Fruit fly (Drosophila melanogaster) whole organism, embryonic: Measurements from ENCODE around the gene caz.

Experiments
- BEAF-32 ChIP-seq: fragments of 200-800 bp; sonication (Bioruptor generic); optimal IDR thresholded peaks from 3 replicates; lab custom pipeline; 2017; ENCODE audit warnings: missing biosample characterization, missing genetic modification characterization, mild to moderate bottlenecking, moderate library complexity, missing genetic modification reagents
- CG10565 ChIP-seq: fragments of 200-800 bp; sonication (Bioruptor generic); optimal IDR thresholded peaks from 3 replicates; lab custom pipeline; 2016; ENCODE audit warnings: missing biosample characterization, mild to moderate bottlenecking, missing genetic modification characterization
- CG11085 ChIP-seq: fragments of 200-800 bp; sonication (Bioruptor generic); IDR thresholded peaks from 2 replicates; pipeline ENCODE4 v1.3.6; 2022; ENCODE audit warnings: missing biosample characterization, missing genetic modification characterization
- CG12104 ChIP-seq: fragments of 200-800 bp; sonication (Bioruptor generic); optimal IDR thresholded peaks from 3 replicates; lab custom pipeline; 2016; ENCODE audit warnings: missing biosample characterization, missing genetic modification characterization
- CG12391 ChIP-seq: fragments of 200-800 bp; sonication (Bioruptor generic); optimal IDR thresholded peaks from 3 replicates; lab custom pipeline; 2018; ENCODE audit warnings: missing biosample characterization, mild to moderate bottlenecking, missing genetic modification characterization, moderate library complexity
- CG13123 ChIP-seq: fragments of 200-800 bp; sonication (Bioruptor generic); optimal IDR thresholded peaks from 2 replicates; lab custom pipeline; 2016; ENCODE audit warnings: missing biosample characterization, missing genetic modification characterization
- CG13424 ChIP-seq: fragments of 200-800 bp; sonication (Bioruptor generic); optimal IDR thresholded peaks from 2 replicates; lab custom pipeline; 2019; ENCODE audit warnings: missing biosample characterization, mild to moderate bottlenecking, missing genetic modification characterization, moderate library complexity
- CG15479 ChIP-seq: fragments of 200-800 bp; sonication (Bioruptor generic); optimal IDR thresholded peaks from 3 replicates; lab custom pipeline; 2019; ENCODE audit warnings: missing biosample characterization, mild to moderate bottlenecking, missing genetic modification characterization, moderate library complexity
- CG17829 ChIP-seq: fragments of 200-800 bp; optimal IDR thresholded peaks from 2 replicates; lab custom pipeline; 2019; ENCODE audit warnings: missing biosample characterization, mild to moderate bottlenecking, missing genetic modification characterization, moderate library complexity
- CG2712 ChIP-seq: fragments of 200-800 bp; optimal IDR thresholded peaks from 3 replicates; lab custom pipeline; 2019; ENCODE audit warnings: missing biosample characterization, mild to moderate bottlenecking, missing genetic modification characterization, moderate library complexity
- CG2875 ChIP-seq: fragments of 200-800 bp; sonication (Bioruptor generic); optimal IDR thresholded peaks from 2 replicates; lab custom pipeline; 2017; ENCODE audit warnings: missing biosample characterization, mild to moderate bottlenecking, missing genetic modification characterization, missing genetic modification reagents
- CG30431 ChIP-seq: fragments of 200-800 bp; sonication (Bioruptor generic); optimal IDR thresholded peaks from 2 replicates; lab custom pipeline; 2017; ENCODE audit warnings: missing biosample characterization, missing genetic modification characterization
- CG3838 ChIP-seq: fragments of 200-800 bp; sonication (Bioruptor generic); optimal IDR thresholded peaks from 3 replicates; lab custom pipeline; 2016; ENCODE audit warnings: missing biosample characterization, missing genetic modification characterization
- CG4820 ChIP-seq: fragments of 200-800 bp; sonication (Bioruptor generic); optimal IDR thresholded peaks from 3 replicates; lab custom pipeline; 2016; ENCODE audit warnings: missing biosample characterization, missing genetic modification characterization
- CG8478 ChIP-seq: fragments of >200 bp; optimal IDR thresholded peaks from 2 replicates; lab custom pipeline; 2018
- CG9215 ChIP-seq: fragments of 200-800 bp; sonication (Bioruptor generic); IDR thresholded peaks from 2 replicates; pipeline ENCODE4 v1.3.6; 2022; ENCODE audit warnings: missing biosample characterization, missing genetic modification characterization
- CG9609 ChIP-seq: fragments of 200-800 bp; sonication (Bioruptor generic); optimal IDR thresholded peaks from 3 replicates; lab custom pipeline; 2016; ENCODE audit warnings: missing biosample characterization, missing genetic modification characterization
- Dip2 ChIP-seq: fragments of 200-800 bp; sonication (Bioruptor generic); IDR thresholded peaks from 2 replicates; pipeline ENCODE4 v1.3.6; 2022; ENCODE audit warnings: missing biosample characterization, missing genetic modification characterization
- HLH4C ChIP-seq: fragments of 200-800 bp; sonication (Bioruptor generic); IDR thresholded peaks from 3 replicates; pipeline ENCODE4 v1.3.6; 2022; ENCODE audit warnings: missing biosample characterization, missing genetic modification characterization; ENCODE audit not compliant: partially characterized antibody
- HmgD ChIP-seq: fragments of 200-800 bp; sonication (Bioruptor generic); optimal IDR thresholded peaks from 3 replicates; lab custom pipeline; 2016; ENCODE audit warnings: missing biosample characterization, missing genetic modification characterization
- Mrtf ChIP-seq: fragments of 200-800 bp; sonication (Bioruptor generic); IDR thresholded peaks from 3 replicates; pipeline ENCODE4 v1.3.6; 2022; ENCODE audit warnings: missing biosample characterization, missing genetic modification characterization
- NC2α ChIP-seq: fragments of 200-800 bp; sonication (Bioruptor generic); optimal IDR thresholded peaks from 2 replicates; lab custom pipeline; 2016; ENCODE audit warnings: missing biosample characterization, missing genetic modification characterization
- PHDP ChIP-seq: fragments of 200-800 bp; sonication (Bioruptor generic); optimal IDR thresholded peaks from 3 replicates; lab custom pipeline; 2018; ENCODE audit warnings: missing biosample characterization, mild to moderate bottlenecking, missing genetic modification characterization, moderate library complexity
- Pdp1 ChIP-seq, 2 experiments: fragments of 200-800 bp; sonication (Bioruptor generic); optimal IDR thresholded peaks; 3 replicates each; lab custom pipeline; 2016; ENCODE audit warnings: missing biosample characterization in 2 of 2, missing genetic modification characterization in 2 of 2, mild to moderate bottlenecking in 1 of 2, moderate library complexity in 1 of 2
- Poxn ChIP-seq: fragments of 200-800 bp; sonication (Bioruptor generic); IDR thresholded peaks from 2 replicates; pipeline ENCODE4 v1.3.6; 2022; ENCODE audit warnings: missing biosample characterization, missing genetic modification characterization
- Ptx1 ChIP-seq: fragments of 200-800 bp; sonication (Bioruptor generic); IDR thresholded peaks from 2 replicates; pipeline ENCODE4 v1.3.6; 2022; ENCODE audit warnings: missing biosample characterization, missing genetic modification characterization
- Rx ChIP-seq: fragments of 200-800 bp; sonication (Bioruptor generic); IDR thresholded peaks from 2 replicates; pipeline ENCODE4 v1.3.6; 2022; ENCODE audit warnings: missing biosample characterization, missing genetic modification characterization
- Stat92E ChIP-seq, 3 experiments: fragments of >200 bp in 2 of 3; fragments of 200-800 bp in 1 of 3; sonication (Bioruptor generic) in 1 of 3; optimal IDR thresholded peaks; 2 replicates each; lab custom pipeline; 2017 to 2019; ENCODE audit warnings: missing biosample characterization in 3 of 3, missing genetic modification characterization in 3 of 3, mild to moderate bottlenecking in 1 of 3, moderate library complexity in 1 of 3
- ato ChIP-seq: fragments of 200-800 bp; sonication (Bioruptor generic); IDR thresholded peaks from 2 replicates; pipeline ENCODE4 v1.3.6; 2022; ENCODE audit warnings: missing biosample characterization, missing genetic modification characterization; ENCODE audit not compliant: partially characterized antibody
- cas ChIP-seq: fragments of 200-800 bp; sonication (Bioruptor generic); IDR thresholded peaks from 2 replicates; pipeline ENCODE4 v1.3.6; 2022; ENCODE audit warnings: missing biosample characterization, missing genetic modification characterization
- dm ChIP-seq: fragments of 200-800 bp; sonication (Bioruptor generic); optimal IDR thresholded peaks from 3 replicates; lab custom pipeline; 2016; ENCODE audit warnings: missing biosample characterization, missing genetic modification characterization
- dmrt11E ChIP-seq: fragments of 200-800 bp; sonication (Bioruptor generic); optimal IDR thresholded peaks from 3 replicates; lab custom pipeline; 2018; ENCODE audit warnings: missing biosample characterization, mild to moderate bottlenecking, missing genetic modification characterization, moderate library complexity
- exex ChIP-seq: fragments of 200-800 bp; sonication (Bioruptor generic); optimal IDR thresholded peaks from 4 replicates; lab custom pipeline; 2018; ENCODE audit warnings: missing biosample characterization, mild to moderate bottlenecking, missing genetic modification characterization, moderate library complexity
- fu2 ChIP-seq: fragments of 200-800 bp; sonication (Bioruptor generic); optimal IDR thresholded peaks from 2 replicates; lab custom pipeline; 2016; ENCODE audit warnings: missing biosample characterization, missing genetic modification characterization
- grau ChIP-seq: fragments of 200-800 bp; optimal IDR thresholded peaks from 3 replicates; lab custom pipeline; 2019; ENCODE audit warnings: missing biosample characterization, mild to moderate bottlenecking, missing genetic modification characterization, moderate library complexity
- gro ChIP-seq: fragments of 200-800 bp; sonication (Bioruptor generic); optimal IDR thresholded peaks from 2 replicates; lab custom pipeline; 2016; ENCODE audit warnings: missing biosample characterization, missing genetic modification characterization
- gt ChIP-seq: fragments of 200-800 bp; sonication (Bioruptor generic); IDR thresholded peaks from 2 replicates; pipeline ENCODE4 v1.3.6; 2022; ENCODE audit warnings: missing biosample characterization, missing genetic modification characterization
- jigr1 ChIP-seq: fragments of 200-800 bp; sonication (Bioruptor generic); IDR thresholded peaks from 3 replicates; pipeline ENCODE4 v1.3.6; 2022; ENCODE audit warnings: missing biosample characterization, missing genetic modification characterization
- lov ChIP-seq, 2 experiments: fragments of 200-800 bp in 1 of 2; fragments of >200 bp in 1 of 2; sonication (Bioruptor generic) in 1 of 2; IDR thresholded peaks in 1 of 2; optimal IDR thresholded peaks in 1 of 2; 2 replicates in 1 of 2; 3 replicates in 1 of 2; pipeline versions ENCODE4 v1.3.6 to Lab custom; 2017 to 2022; ENCODE audit warnings: missing biosample characterization in 1 of 2, missing genetic modification characterization in 1 of 2
- p53 ChIP-seq: fragments of 200-800 bp; sonication (Bioruptor generic); optimal IDR thresholded peaks from 2 replicates; lab custom pipeline; 2016; ENCODE audit warnings: missing biosample characterization, missing genetic modification characterization
- pb ChIP-seq: fragments of 200-800 bp; sonication (Bioruptor generic); optimal IDR thresholded peaks from 3 replicates; lab custom pipeline; 2016; ENCODE audit warnings: missing biosample characterization, missing genetic modification characterization
- sens ChIP-seq: fragments of 200-800 bp; sonication (Bioruptor generic); peaks from one replicate; lab custom pipeline; 2016; ENCODE audit warnings: missing biosample characterization, missing genetic modification characterization
- tx ChIP-seq: fragments of 200-800 bp; sonication (Bioruptor generic); optimal IDR thresholded peaks from 2 replicates; lab custom pipeline; 2016; ENCODE audit warnings: missing biosample characterization, missing genetic modification characterization

Gene caz

DNA sequence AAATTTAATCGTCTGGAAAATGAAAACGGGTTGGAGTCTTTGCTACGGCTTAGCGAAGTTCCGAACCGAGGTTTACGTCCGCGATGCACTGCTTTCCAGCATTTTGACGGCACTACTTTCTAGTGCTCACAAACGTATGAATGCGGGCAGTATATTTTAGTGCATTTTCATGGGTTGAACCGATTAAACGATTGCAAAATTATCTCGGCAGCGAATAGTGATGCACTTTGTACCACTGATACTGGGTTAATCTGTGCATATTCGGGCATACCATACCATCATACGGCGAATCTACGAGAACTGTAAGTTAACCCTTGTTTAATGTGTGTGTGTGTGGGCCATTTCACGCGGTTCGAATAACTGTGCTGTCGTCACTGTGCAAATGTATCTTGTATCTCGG, 17.8 kb upstream of the caz start, which contains the start of gene Mfe2 (continued):
- peak; percentile 62 for TF ChIP-seq CG9609
- peak; percentile 3 for TF ChIP-seq CG13424 (tag; lab: Kevin White, UChicago)
- TF ChIP-seq CG12104 (GFP tag; lab: Kevin White, UChicago): no peak
- TF ChIP-seq sens (GFP tag; lab: Kevin White, UChicago): peak; percentile 91
- TF ChIP-seq CG17829 (tag; lab: Kevin White, UChicago): peak; percentile 70
- peak; percentile 44 for TF ChIP-seq Ptx1
- peak in 1 of 3 experiments; percentile 13 for TF ChIP-seq Stat92E (GFP tag; optimal IDR thresholded peaks at IDR 0.05; lab: Kevin White, UChicago)
- no peak for TF ChIP-seq cas
- no peak for TF ChIP-seq Mrtf (GFP tag; lab: Robert Waterston, UW)
- no peak for TF ChIP-seq CG30431
- peak; percentile 41 for TF ChIP-seq CG2712 (tag; lab: Kevin White, UChicago)
- TF ChIP-seq Poxn: no peak
- peak; percentile 73 for TF ChIP-seq fu2
- peak; percentile 15 for TF ChIP-seq CG13123 (GFP tag; lab: Kevin White, UChicago)
- TF ChIP-seq pb: no peak
- TF ChIP-seq CG9215 (GFP tag; lab: Robert Waterston, UW): no peak; the same call in 1 of the 2 replicates
- TF ChIP-seq exex (tag; lab: Kevin White, UChicago): peak; percentile 52
- TF ChIP-seq tx (GFP tag; lab: Kevin White, UChicago): peak; percentile 17
- TF ChIP-seq gro: peak; percentile 70
- TF ChIP-seq CG8478: peak; percentile 80
- TF ChIP-seq NC2α (GFP tag; lab: Kevin White, UChicago): peak; percentile 1
- no peak for TF ChIP-seq CG3838 (GFP tag; lab: Kevin White, UChicago)
- TF ChIP-seq Rx (GFP tag; lab: Robert Waterston, UW): no peak
- TF ChIP-seq gt (GFP tag; lab: Robert Waterston, UW): no peak
- TF ChIP-seq Dip2 (GFP tag; lab: Robert Waterston, UW): no peak
- TF ChIP-seq ato: peak; percentile 40; the same call in 1 of the 2 replicates
- TF ChIP-seq BEAF-32 (GFP tag; lab: Kevin White, UChicago): peak; percentile 60
- TF ChIP-seq grau (tag; lab: Kevin White, UChicago): peak; percentile 48
- TF ChIP-seq CG11085 (GFP tag; lab: Robert Waterston, UW): 0 out of 2 replicates have a peak, but pooled peaks have one; percentile 32
- peak; percentile 35 for TF ChIP-seq CG4820 (GFP tag; lab: Kevin White, UChicago)
- TF ChIP-seq CG15479 (GFP tag; lab: Kevin White, UChicago): peak; percentile 71
- peak; percentile 50 to 57 for TF ChIP-seq Pdp1 (GFP tag; optimal IDR thresholded peaks at IDR 0.05; lab: Kevin White, UChicago)
- peak; percentile 75 for TF ChIP-seq HmgD
- TF ChIP-seq CG2875 (GFP tag; lab: Kevin White, UChicago): no peak
- TF ChIP-seq jigr1 (GFP tag; lab: Robert Waterston, UW): no peak
- peak; percentile 59 for TF ChIP-seq p53 (GFP tag; lab: Kevin White, UChicago)
- TF ChIP-seq CG10565 (GFP tag; lab: Kevin White, UChicago): no peak
- TF ChIP-seq PHDP: no peak
- TF ChIP-seq CG12391: peak; percentile 46
- TF ChIP-seq dm (GFP tag; lab: Kevin White, UChicago): peak; percentile 29
- no peak for TF ChIP-seq dmrt11E (tag; lab: Kevin White, UChicago)
- no peak for TF ChIP-seq lov (optimal IDR thresholded peaks at IDR 0.05; lab: Kevin White, UChicago)
- TF ChIP-seq lov (GFP tag; IDR thresholded peaks at IDR 0.05; lab: Robert Waterston, UW): 0 out of 3 replicates have a peak, but pooled peaks have one; percentile 11
- 0 out of 3 replicates have a peak, but pooled peaks have one; percentile 28 for TF ChIP-seq HLH4C
- TF ChIP-seq, all 482 proteins: peak for 245
